Worm (Caenorhabditis elegans): ENCODE measurements around the gene K08D9.2.

The K08D9.2 gene

ce11 chrV:3236610-3237009 lies 9.1 kb downstream of the K08D9.2 start, which contains the start of the genes K08D9.9 and str-16:
TSS of gene K08D9.9 (minus strand) at chrV:3236710.
TSS of gene str-16 (plus strand) at chrV:3236875.
- no peak for TF ChIP-seq ceh-30 (tag; optimal IDR thresholded peaks at IDR 0.05)
- TF ChIP-seq K02D7.2 (tag; optimal IDR thresholded peaks at IDR 0.05) = no peak

- TF ChIP-seq T23F11.4 (GFP tag; optimal IDR thresholded peaks at IDR 0.05) (no peak), zip-5 (tag; optimal IDR thresholded peaks at IDR 0.05) (no peak), nhr-232 (tag; optimal IDR thresholded peaks at IDR 0.05) (no peak), pha-2 (tag; optimal IDR thresholded peaks at IDR 0.05) (no peak), odd-2 (tag; optimal IDR thresholded peaks at IDR 0.05) (no peak), ceh-19 (GFP tag; optimal IDR thresholded peaks at IDR 0.05) (no peak), C08G9.2 (tag; optimal IDR thresholded peaks at IDR 0.05) (no peak), ttx-3 (tag; optimal IDR thresholded peaks at IDR 0.05) (no peak), elt-4 (tag; optimal IDR thresholded peaks at IDR 0.05) (no peak), ref-2 (tag; optimal IDR thresholded peaks at IDR 0.05) (no peak), pros-1 (tag; optimal IDR thresholded peaks at IDR 0.05) (no peak), ceh-30 (tag; optimal IDR thresholded peaks at IDR 0.05) (no peak), pqm-1 (tag; optimal IDR thresholded peaks at IDR 0.05) (no peak)
Measured at ce11 chrV:3241175-3241574, 13.7 kb downstream of the K08D9.2 start, which contains the start of gene srj-11. TSS of gene srj-11 (plus strand) at chrV:3241424.

- TF ChIP-seq unc-86 (tag; optimal IDR thresholded peaks at IDR 0.05) = no peak
- no peak for TF ChIP-seq hlh-30 (tag; optimal IDR thresholded peaks at IDR 0.05; ENCODE audit: insufficient read depth)
- no peak for TF ChIP-seq unc-55 (GFP tag; optimal IDR thresholded peaks at IDR 0.05)
- TF ChIP-seq ceh-45 (GFP tag; IDR thresholded peaks at IDR 0.05) = no peak
- no peak for TF ChIP-seq nhr-232 (tag; optimal IDR thresholded peaks at IDR 0.05)
- TF ChIP-seq K02D7.2 (tag; optimal IDR thresholded peaks at IDR 0.05) = no peak
- no peak for TF ChIP-seq fax-1 (tag; optimal IDR thresholded peaks at IDR 0.05)
- TF ChIP-seq nhr-11 (tag; optimal IDR thresholded peaks at IDR 0.05) = no peak
- TF ChIP-seq pax-1 (tag; optimal IDR thresholded peaks at IDR 0.05) = no peak
- no peak for TF ChIP-seq ama-1 (optimal IDR thresholded peaks at IDR 0.05)
- no peak for TF ChIP-seq F13H6.1 (tag; optimal IDR thresholded peaks at IDR 0.05)
- no peak for TF ChIP-seq ceh-34 (tag; optimal IDR thresholded peaks at IDR 0.05)
- no peak for TF ChIP-seq ttx-3 (tag; optimal IDR thresholded peaks at IDR 0.05)
Measured at ce11 chrV:3242984-3243383, 15.5 kb downstream of the K08D9.2 start, which contains the start of gene gst-23. TSS of gene gst-23 (plus strand) at chrV:3243284.

ce11 chrV:3244703-3245102 lies 17.2 kb downstream of the K08D9.2 start, which contains the start of gene srj-7:
TSS of gene srj-7 (plus strand) at chrV:3245003.
- no peak for TF ChIP-seq pros-1 (tag; optimal IDR thresholded peaks at IDR 0.05)
- TF ChIP-seq ceh-31 (tag; optimal IDR thresholded peaks at IDR 0.05) = no peak
- TF ChIP-seq ceh-48 (tag; optimal IDR thresholded peaks at IDR 0.05) = no peak
- TF ChIP-seq hlh-8 (tag; optimal IDR thresholded peaks at IDR 0.05) = no peak
- no peak for TF ChIP-seq hlh-6 (tag; optimal IDR thresholded peaks at IDR 0.05)

ce11 chrV:3247515-3247914 lies 20.0 kb downstream of the K08D9.2 start, which contains the start of gene srj-8:
TSS of gene srj-8 (plus strand) at chrV:3247815.
- TF ChIP-seq elt-4 (tag; optimal IDR thresholded peaks at IDR 0.05) (no peak), C08G9.2 (tag; optimal IDR thresholded peaks at IDR 0.05) (no peak), unc-42 (tag; optimal IDR thresholded peaks at IDR 0.05) (no peak), sox-2 (GFP tag; IDR thresholded peaks at IDR 0.05) (no peak), unc-3 (GFP tag; conservative IDR thresholded peaks at IDR 0.05) (no peak), unc-3 (tag; optimal IDR thresholded peaks at IDR 0.05) (no peak), eyg-1 (tag; optimal IDR thresholded peaks at IDR 0.05) (no peak), pqm-1 (tag; optimal IDR thresholded peaks at IDR 0.05) (no peak), rnt-1 (tag; optimal IDR thresholded peaks at IDR 0.05) (no peak), elt-2 (tag; optimal IDR thresholded peaks at IDR 0.05) (no peak), ets-4 (tag; optimal IDR thresholded peaks at IDR 0.05) (no peak), lim-6 (tag; optimal IDR thresholded peaks at IDR 0.05) (no peak), hlh-15 (tag; optimal IDR thresholded peaks at IDR 0.05) (no peak), dmd-4 (tag; optimal IDR thresholded peaks at IDR 0.05; ENCODE audit: borderline replicate concordance) (no peak)
